Worm (Caenorhabditis elegans) whole organism, mixed stage, embryonic: ENCODE data around the gene T04A8.8.
A peak's percentile ranks its signal among the peaks of the same experiment; 100 is the strongest.

ENCODE experiments used
- M03D4.4 ChIP-seq: sonication (generic microtip); optimal IDR thresholded peaks from 2 replicates; lab custom pipeline; 2017; ENCODE audit warnings: mild to moderate bottlenecking, missing genetic modification characterization, missing compliant biosample characterization
- bed-3 ChIP-seq: fragments of 200-800 bp; sonication (Bioruptor generic); optimal IDR thresholded peaks from 3 replicates; lab custom pipeline; 2018; ENCODE audit warnings: mild to moderate bottlenecking, missing genetic modification characterization, moderate library complexity, missing compliant biosample characterization
- blmp-1 ChIP-seq: fragments of 150-350 bp; optimal IDR thresholded peaks from 2 replicates; lab custom pipeline; 2014; ENCODE audit warnings: missing biosample characterization, missing genetic modification characterization
- ceh-39 ChIP-seq: fragments of 150-350 bp; optimal IDR thresholded peaks from 2 replicates; lab custom pipeline; 2014; ENCODE audit warnings: missing biosample characterization, missing genetic modification characterization
- ceh-43 ChIP-seq: fragments of 200-800 bp; sonication (Bioruptor generic); optimal IDR thresholded peaks from 2 replicates; lab custom pipeline; 2018; ENCODE audit warnings: mild to moderate bottlenecking, missing genetic modification characterization, moderate library complexity, missing compliant biosample characterization
- ceh-83 ChIP-seq: fragments of 200-800 bp; sonication (Bioruptor generic); optimal IDR thresholded peaks from 2 replicates; lab custom pipeline; 2018; ENCODE audit warnings: mild to moderate bottlenecking, missing genetic modification characterization, missing compliant biosample characterization
- ces-1 ChIP-seq: fragments of 150-350 bp; optimal IDR thresholded peaks from 2 replicates; lab custom pipeline; 2014; ENCODE audit warnings: missing biosample characterization, missing genetic modification reagents, missing genetic modification characterization
- cnd-1 ChIP-seq: fragments of 200-800 bp; sonication (Bioruptor generic); optimal IDR thresholded peaks from 2 replicates; lab custom pipeline; 2018; ENCODE audit warnings: mild to moderate bottlenecking, missing genetic modification characterization, missing compliant biosample characterization
- drap-1 ChIP-seq: fragments of 200-800 bp; sonication (Bioruptor generic); optimal IDR thresholded peaks from 3 replicates; lab custom pipeline; 2018; ENCODE audit warnings: mild to moderate bottlenecking, missing genetic modification characterization, missing compliant biosample characterization
- elt-1 ChIP-seq: sonication (generic microtip); optimal IDR thresholded peaks from 2 replicates; lab custom pipeline; 2017; ENCODE audit warnings: missing genetic modification characterization, mild to moderate bottlenecking, missing compliant biosample characterization, antibody characterized with exemption, moderate library complexity, borderline replicate concordance; ENCODE audit not compliant: insufficient read depth
- elt-3 ChIP-seq: fragments of 150-350 bp; optimal IDR thresholded peaks from 2 replicates; lab custom pipeline; 2014; ENCODE audit warnings: missing biosample characterization, missing genetic modification characterization
- flh-1 ChIP-seq: fragments of 200-800 bp; sonication (Bioruptor generic); optimal IDR thresholded peaks from 2 replicates; lab custom pipeline; 2018; ENCODE audit warnings: mild to moderate bottlenecking, missing genetic modification characterization, moderate library complexity, missing compliant biosample characterization
- ham-2 ChIP-seq: fragments of 200-800 bp; sonication (Bioruptor generic); optimal IDR thresholded peaks from 2 replicates; lab custom pipeline; 2018; ENCODE audit warnings: mild to moderate bottlenecking, missing genetic modification characterization, missing compliant biosample characterization
- hlh-1 ChIP-seq: fragments of 150-350 bp; optimal IDR thresholded peaks from 2 replicates; lab custom pipeline; 2014; ENCODE audit warnings: missing biosample characterization, missing genetic modification reagents, missing genetic modification characterization
- lin-13 ChIP-seq: fragments of 150-350 bp; optimal IDR thresholded peaks from 2 replicates; lab custom pipeline; 2014; ENCODE audit warnings: missing biosample characterization, missing genetic modification characterization
- lin-32 ChIP-seq: fragments of 200-800 bp; sonication (Bioruptor generic); optimal IDR thresholded peaks from 2 replicates; lab custom pipeline; 2018; ENCODE audit warnings: mild to moderate bottlenecking, missing genetic modification characterization, missing compliant biosample characterization
- lsy-2 ChIP-seq: fragments of 150-350 bp; optimal IDR thresholded peaks from 2 replicates; lab custom pipeline; 2014; ENCODE audit warnings: missing biosample characterization, missing genetic modification characterization
- mab-5 ChIP-seq: fragments of 150-350 bp; optimal IDR thresholded peaks from 2 replicates; lab custom pipeline; 2014; ENCODE audit warnings: missing biosample characterization, missing genetic modification characterization
- mep-1 ChIP-seq: fragments of 150-350 bp; optimal IDR thresholded peaks from 2 replicates; lab custom pipeline; 2017; ENCODE audit warnings: missing biosample characterization, missing genetic modification reagents, missing genetic modification characterization, inconsistent platforms
- mls-2 ChIP-seq: sonication (generic microtip); optimal IDR thresholded peaks from 2 replicates; lab custom pipeline; 2016; ENCODE audit warnings: mild to moderate bottlenecking, missing genetic modification characterization, moderate library complexity, missing compliant biosample characterization
- nhr-12 ChIP-seq: fragments of 150-350 bp; optimal IDR thresholded peaks from 2 replicates; lab custom pipeline; 2014; ENCODE audit warnings: missing biosample characterization, missing genetic modification characterization
- nhr-2 ChIP-seq: fragments of 150-350 bp; optimal IDR thresholded peaks from 2 replicates; lab custom pipeline; 2014; ENCODE audit warnings: missing biosample characterization, missing genetic modification characterization
- nhr-237 ChIP-seq: fragments of 150-350 bp; optimal IDR thresholded peaks from 2 replicates; lab custom pipeline; 2014; ENCODE audit warnings: missing biosample characterization, missing genetic modification characterization
- nhr-28 ChIP-seq: fragments of 150-350 bp; optimal IDR thresholded peaks from 2 replicates; lab custom pipeline; 2014; ENCODE audit warnings: missing biosample characterization, missing genetic modification characterization
- nhr-76 ChIP-seq: sonication (generic microtip); optimal IDR thresholded peaks from 2 replicates; lab custom pipeline; 2017; ENCODE audit warnings: missing biosample characterization, missing genetic modification characterization
- pha-4 ChIP-seq: fragments of 150-350 bp; optimal IDR thresholded peaks from 2 replicates; lab custom pipeline; 2018; ENCODE audit warnings: missing biosample characterization, missing genetic modification reagents, missing genetic modification characterization
- sem-2 ChIP-seq: fragments of 200-800 bp; sonication (Bioruptor generic); optimal IDR thresholded peaks from 2 replicates; lab custom pipeline; 2018; ENCODE audit warnings: mild to moderate bottlenecking, missing genetic modification characterization, missing compliant biosample characterization
- snpc-4 ChIP-seq: fragments of 150-350 bp; optimal IDR thresholded peaks from 2 replicates; lab custom pipeline; 2014; ENCODE audit warnings: missing biosample characterization, missing genetic modification characterization
- sptf-1 ChIP-seq: sonication (generic microtip); optimal IDR thresholded peaks from 2 replicates; lab custom pipeline; 2017; ENCODE audit warnings: mild to moderate bottlenecking, missing genetic modification characterization, moderate library complexity, missing compliant biosample characterization
- tbx-8 ChIP-seq: fragments of 200-800 bp; sonication (Bioruptor generic); optimal IDR thresholded peaks from 2 replicates; lab custom pipeline; 2018; ENCODE audit warnings: mild to moderate bottlenecking, missing genetic modification characterization, moderate library complexity, missing compliant biosample characterization
- unc-120 ChIP-seq: sonication (generic microtip); optimal IDR thresholded peaks from 2 replicates; lab custom pipeline; 2017; ENCODE audit warnings: missing genetic modification characterization, missing compliant biosample characterization; ENCODE audit not compliant: poor library complexity, severe bottlenecking
- unc-39 ChIP-seq: fragments of 150-350 bp; optimal IDR thresholded peaks from 2 replicates; lab custom pipeline; 2014; ENCODE audit warnings: missing biosample characterization, missing genetic modification characterization
- unc-62 ChIP-seq: fragments of 150-350 bp; optimal IDR thresholded peaks from 2 replicates; lab custom pipeline; 2014; ENCODE audit warnings: missing biosample characterization, missing genetic modification reagents, missing genetic modification characterization
- zip-8 ChIP-seq: fragments of 150-350 bp; optimal IDR thresholded peaks from 2 replicates; lab custom pipeline; 2014; ENCODE audit warnings: missing biosample characterization, missing genetic modification characterization
- ztf-11 ChIP-seq: fragments of 150-350 bp; optimal IDR thresholded peaks from 2 replicates; lab custom pipeline; 2014; ENCODE audit warnings: missing biosample characterization, missing genetic modification characterization

Gene T04A8.8

DNA sequence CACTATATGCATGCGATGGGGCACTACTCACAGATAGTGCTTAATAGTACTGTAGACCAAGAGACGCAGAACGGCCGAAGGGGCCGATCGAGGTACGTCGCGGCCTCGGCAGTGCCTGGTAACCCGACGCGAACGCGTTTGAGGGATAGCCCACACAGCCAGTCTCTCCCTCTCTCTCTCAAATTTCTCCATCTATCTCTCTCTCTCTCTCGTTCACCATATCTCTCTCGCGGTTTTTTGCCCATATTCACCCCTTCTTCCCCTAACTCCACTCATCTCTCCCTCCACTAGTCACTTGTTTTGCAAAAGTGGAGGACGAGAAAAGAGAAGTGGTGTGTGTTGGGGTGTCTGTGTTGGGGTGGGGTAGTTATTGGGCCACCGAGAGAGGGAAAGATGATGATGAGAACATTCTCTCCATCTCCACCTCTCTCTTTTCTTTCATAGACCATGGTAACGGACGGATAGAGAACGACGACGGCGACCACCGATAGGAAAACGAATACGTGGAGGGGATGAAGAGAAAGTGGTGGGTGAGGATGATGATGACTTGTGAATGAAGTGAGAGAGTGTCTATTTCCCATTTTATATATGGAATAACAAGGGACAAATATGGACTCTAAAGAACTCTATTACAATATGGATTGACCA lies 26.9 kb upstream of the T04A8.8 start:
- TF ChIP-seq nhr-237 (no peak), drap-1 (GFP tag; lab: Kevin White, UChicago) (peak; percentile 53), unc-62 (peak; percentile 73), elt-1 (no peak), blmp-1 (no peak), tbx-8 (GFP tag; lab: Kevin White, UChicago) (no peak), unc-39 (tag; lab: Kevin White, UChicago) (no peak), bed-3 (no peak), ceh-83 (no peak), flh-1 (GFP tag; lab: Kevin White, UChicago) (no peak), elt-3 (tag; lab: Kevin White, UChicago) (no peak), sptf-1 (tag; lab: Kevin White, UChicago) (peak; percentile 42), hlh-1 (tag; lab: Kevin White, UChicago) (peak; percentile 84), ceh-39 (tag; lab: Kevin White, UChicago) (peak; percentile 3), nhr-12 (tag; lab: Kevin White, UChicago) (peak; percentile 1), lin-13 (peak; percentile 54), pha-4 (tag; lab: Kevin White, UChicago) (peak; percentile 27), unc-120 (tag; lab: Kevin White, UChicago) (peak; percentile 96), mep-1 (peak; percentile 41), lin-32 (GFP tag; lab: Kevin White, UChicago) (no peak), sem-2 (GFP tag; lab: Kevin White, UChicago) (no peak), mab-5 (no peak), lsy-2 (tag; lab: Kevin White, UChicago) (peak; percentile 41), M03D4.4 (peak; percentile 38), mls-2 (tag; lab: Kevin White, UChicago) (no peak), ces-1 (GFP tag; lab: Kevin White, UChicago) (peak; percentile 55), nhr-2 (tag; lab: Kevin White, UChicago) (no peak), nhr-76 (tag; lab: Kevin White, UChicago) (no peak), cnd-1 (tag; lab: Kevin White, UChicago) (peak; percentile 47), ham-2 (GFP tag; lab: Kevin White, UChicago) (peak; percentile 62), snpc-4 (tag; lab: Kevin White, UChicago) (no peak), ztf-11 (tag; lab: Kevin White, UChicago) (no peak), zip-8 (tag; lab: Kevin White, UChicago) (no peak), nhr-28 (tag; lab: Kevin White, UChicago) (no peak), ceh-43 (GFP tag; lab: Kevin White, UChicago) (peak; percentile 40)

- TF ChIP-seq nhr-12 (tag; lab: Kevin White, UChicago) = no peak
- no peak for TF ChIP-seq elt-3 (tag; lab: Kevin White, UChicago)
- TF ChIP-seq lin-32 (GFP tag; lab: Kevin White, UChicago) = no peak
- no peak for TF ChIP-seq nhr-28 (tag; lab: Kevin White, UChicago)
- no peak for TF ChIP-seq sem-2 (GFP tag; lab: Kevin White, UChicago)
- TF ChIP-seq cnd-1 (tag; lab: Kevin White, UChicago) = no peak
- no peak for TF ChIP-seq ceh-39 (tag; lab: Kevin White, UChicago)
- no peak for TF ChIP-seq unc-62
- no peak for TF ChIP-seq ceh-83
- TF ChIP-seq sptf-1 (tag; lab: Kevin White, UChicago) = no peak
- no peak for TF ChIP-seq flh-1 (GFP tag; lab: Kevin White, UChicago)
Observed at ce11 chrIII:4668073-4668472, 25.7 kb upstream of the T04A8.8 start.

DNA sequence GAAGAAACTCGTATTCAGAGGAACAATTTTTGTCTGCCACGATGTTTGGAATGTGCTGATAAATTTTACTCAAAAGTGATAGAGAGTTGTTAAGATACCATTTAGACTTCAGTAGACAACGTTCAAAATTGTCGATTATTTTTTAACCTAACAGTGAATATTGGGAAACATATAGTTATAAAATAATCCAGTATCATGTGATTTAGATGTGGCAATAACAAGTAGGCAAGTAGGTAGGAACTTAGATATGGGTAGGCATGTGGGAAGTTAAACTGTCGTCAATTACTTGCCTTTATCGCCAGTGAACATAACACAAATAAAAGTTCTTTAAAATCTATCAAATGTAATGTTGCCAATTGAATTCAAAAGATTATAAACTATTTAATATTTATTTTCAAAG lies 22.3 kb upstream of the T04A8.8 start, which contains the start of gene T23F11.11:
TSS of gene T23F11.11 (minus strand) at position 101 of the 400 bp plus-strand sequence.
- no peak for TF ChIP-seq nhr-28 (tag; lab: Kevin White, UChicago)
- no peak for TF ChIP-seq ceh-39 (tag; lab: Kevin White, UChicago)
- TF ChIP-seq snpc-4 (tag; lab: Kevin White, UChicago) = no peak
- no peak for TF ChIP-seq bed-3
- no peak for TF ChIP-seq hlh-1 (tag; lab: Kevin White, UChicago)
- no peak for TF ChIP-seq unc-62
- no peak for TF ChIP-seq ztf-11 (tag; lab: Kevin White, UChicago)
- TF ChIP-seq lsy-2 (tag; lab: Kevin White, UChicago) = no peak
- TF ChIP-seq unc-120 (tag; lab: Kevin White, UChicago) = no peak
- no peak for TF ChIP-seq zip-8 (tag; lab: Kevin White, UChicago)
- no peak for TF ChIP-seq nhr-2 (tag; lab: Kevin White, UChicago)
- no peak for TF ChIP-seq elt-1
- TF ChIP-seq, all 35 proteins: peak for 0
